Worm (Caenorhabditis elegans) whole organism, L4 larva: ENCODE results near the gene Y53G8AR.8.
A peak's percentile ranks its signal among the peaks of the same experiment; 100 is the strongest.

Experiments
- F49E8.2 ChIP-seq: sonication (generic microtip); optimal IDR thresholded peaks from 2 replicates; lab custom pipeline; 2016; ENCODE audit warnings: missing compliant biosample characterization, mild to moderate bottlenecking, missing genetic modification characterization, borderline replicate concordance
- R02D3.7 ChIP-seq: fragments of 150-350 bp; sonication (generic microtip); optimal IDR thresholded peaks from 3 replicates; lab custom pipeline; 2014; ENCODE audit warnings: missing biosample characterization, missing genetic modification characterization
- Y5F2A.4 ChIP-seq: fragments of 200-800 bp; sonication (Bioruptor generic); optimal IDR thresholded peaks from 2 replicates; lab custom pipeline; 2018; ENCODE audit warnings: mild to moderate bottlenecking, missing genetic modification characterization, missing compliant biosample characterization
- aha-1 ChIP-seq: fragments of 150-350 bp; peaks from one replicate; lab custom pipeline; 2014; ENCODE audit warnings: missing biosample characterization, missing genetic modification characterization
- ama-1 ChIP-seq: fragments of 150-350 bp; optimal IDR thresholded peaks from 2 replicates; lab custom pipeline; 2014; ENCODE audit warnings: inconsistent platforms, mixed read lengths
- arid-1 ChIP-seq: fragments of 200-800 bp; sonication (Bioruptor generic); conservative IDR thresholded peaks from 2 replicates; pipeline ENCODE4 v1.3.6; 2022; ENCODE audit warnings: missing genetic modification reagents, missing genetic modification characterization, missing compliant biosample characterization
- attf-4 ChIP-seq: sonication (generic microtip); optimal IDR thresholded peaks from 3 replicates; lab custom pipeline; 2017; ENCODE audit warnings: missing biosample characterization, missing genetic modification characterization
- ceh-28 ChIP-seq: fragments of 150-350 bp; optimal IDR thresholded peaks from 2 replicates; lab custom pipeline; 2014; ENCODE audit warnings: missing biosample characterization, missing genetic modification reagents, missing genetic modification characterization
- ceh-82 ChIP-seq: sonication (generic microtip); optimal IDR thresholded peaks from 2 replicates; lab custom pipeline; 2017; ENCODE audit warnings: missing biosample characterization, missing genetic modification characterization
- cey-2 ChIP-seq: sonication (generic microtip); optimal IDR thresholded peaks from 3 replicates; lab custom pipeline; 2017; ENCODE audit warnings: missing genetic modification characterization, mild to moderate bottlenecking, missing compliant biosample characterization, antibody characterized with exemption, borderline replicate concordance; ENCODE audit not compliant: insufficient read depth
- ctbp-1 ChIP-seq: fragments of 200-800 bp; sonication (Bioruptor generic); IDR thresholded peaks from 2 replicates; pipeline ENCODE4 v1.3.6; 2022; ENCODE audit warnings: missing genetic modification reagents, missing genetic modification characterization, missing compliant biosample characterization
- daf-16 ChIP-seq, 3 experiments: sonication (generic microtip); optimal IDR thresholded peaks; 2 replicates each; lab custom pipeline; 2016 to 2017; ENCODE audit warnings: missing genetic modification characterization in 3 of 3, missing genetic modification reagents in 3 of 3, mild to moderate bottlenecking in 2 of 3, missing compliant biosample characterization in 2 of 3, missing biosample characterization in 1 of 3, moderate library complexity in 1 of 3
- daf-19 ChIP-seq: fragments of 200-800 bp; sonication (Bioruptor generic); conservative IDR thresholded peaks from 2 replicates; pipeline ENCODE4 v1.3.6; 2022; ENCODE audit warnings: missing genetic modification characterization, missing compliant biosample characterization
- daf-8 ChIP-seq: fragments of 200-800 bp; sonication (Bioruptor generic); IDR thresholded peaks from 2 replicates; pipeline ENCODE4 v1.3.6; 2022; ENCODE audit warnings: missing genetic modification characterization, missing compliant biosample characterization
- duxl-1 ChIP-seq: sonication (generic microtip); optimal IDR thresholded peaks from 2 replicates; lab custom pipeline; 2016; ENCODE audit warnings: mild to moderate bottlenecking, missing genetic modification characterization, moderate library complexity, missing compliant biosample characterization; ENCODE audit not compliant: poor library complexity
- dve-1 ChIP-seq: sonication (generic microtip); optimal IDR thresholded peaks from 2 replicates; lab custom pipeline; 2017; ENCODE audit warnings: antibody characterized with exemption, mild to moderate bottlenecking, missing genetic modification characterization, missing compliant biosample characterization; ENCODE audit not compliant: insufficient read depth
- fos-1 ChIP-seq: fragments of 150-350 bp; optimal IDR thresholded peaks from 2 replicates; lab custom pipeline; 2014; ENCODE audit warnings: missing biosample characterization, missing genetic modification characterization
- hlh-11 ChIP-seq: fragments of 200-800 bp; sonication (Bioruptor generic); optimal IDR thresholded peaks from 2 replicates; lab custom pipeline; 2018; ENCODE audit warnings: mild to moderate bottlenecking, missing genetic modification characterization, missing compliant biosample characterization
- jun-1 ChIP-seq: fragments of 150-350 bp; optimal IDR thresholded peaks from 2 replicates; lab custom pipeline; 2014; ENCODE audit warnings: missing biosample characterization, missing genetic modification reagents, missing genetic modification characterization
- lin-13 ChIP-seq: fragments of 150-350 bp; optimal IDR thresholded peaks from 2 replicates; lab custom pipeline; 2014; ENCODE audit warnings: missing biosample characterization, missing genetic modification reagents, missing genetic modification characterization
- lin-38 ChIP-seq: fragments of 200-800 bp; sonication (Bioruptor generic); IDR thresholded peaks from 2 replicates; pipeline ENCODE4 v1.3.6; 2022; ENCODE audit warnings: missing genetic modification reagents, missing genetic modification characterization, missing compliant biosample characterization
- lin-39 ChIP-seq: fragments of 150-350 bp; optimal IDR thresholded peaks from 2 replicates; lab custom pipeline; 2014; ENCODE audit warnings: missing biosample characterization, missing genetic modification reagents, missing genetic modification characterization
- lir-3 ChIP-seq: sonication (generic microtip); optimal IDR thresholded peaks from 2 replicates; lab custom pipeline; 2016; ENCODE audit warnings: mild to moderate bottlenecking, missing genetic modification characterization, missing compliant biosample characterization
- lsy-2 ChIP-seq, 2 experiments: fragments of 150-350 bp in 1 of 2; sonication (generic microtip) in 1 of 2; optimal IDR thresholded peaks; 2 replicates each; lab custom pipeline; 2014 to 2017; ENCODE audit warnings: missing biosample characterization in 2 of 2, missing genetic modification characterization in 2 of 2
- madf-9 ChIP-seq: fragments of 200-800 bp; sonication (Bioruptor generic); conservative IDR thresholded peaks from 2 replicates; pipeline ENCODE4 v1.3.6; 2022; ENCODE audit warnings: missing genetic modification reagents, missing genetic modification characterization, missing compliant biosample characterization
- mdl-1 ChIP-seq, 2 experiments: fragments of 150-350 bp in 1 of 2; sonication (generic microtip) in 1 of 2; optimal IDR thresholded peaks; 2 replicates each; lab custom pipeline; 2014 to 2017; ENCODE audit warnings: missing biosample characterization in 2 of 2, missing genetic modification characterization in 2 of 2
- mes-2 ChIP-seq: sonication (generic microtip); optimal IDR thresholded peaks from 2 replicates; lab custom pipeline; 2016; ENCODE audit warnings: missing genotype, mild to moderate bottlenecking, missing genetic modification characterization, missing compliant biosample characterization; ENCODE audit not compliant: poor library complexity, severe bottlenecking
- mxl-3 ChIP-seq: fragments of 200-800 bp; sonication (Bioruptor generic); optimal IDR thresholded peaks from 2 replicates; lab custom pipeline; 2018; ENCODE audit warnings: mild to moderate bottlenecking, missing genetic modification characterization, missing compliant biosample characterization
- nhr-102 ChIP-seq: sonication (generic microtip); optimal IDR thresholded peaks from 2 replicates; lab custom pipeline; 2016; ENCODE audit warnings: mild to moderate bottlenecking, missing genetic modification characterization, moderate library complexity, missing compliant biosample characterization
- nhr-237 ChIP-seq: sonication (generic microtip); optimal IDR thresholded peaks from 2 replicates; lab custom pipeline; 2017; ENCODE audit warnings: missing biosample characterization, missing genetic modification characterization
- nhr-25 ChIP-seq: sonication (generic microtip); optimal IDR thresholded peaks from 2 replicates; lab custom pipeline; 2017; ENCODE audit warnings: missing genetic modification characterization, mild to moderate bottlenecking, missing compliant biosample characterization, antibody characterized with exemption, moderate library complexity, borderline replicate concordance; ENCODE audit not compliant: insufficient read depth
- nhr-28 ChIP-seq: fragments of 150-350 bp; optimal IDR thresholded peaks from 2 replicates; lab custom pipeline; 2014; ENCODE audit warnings: missing biosample characterization, missing genetic modification characterization
- nhr-41 ChIP-seq: fragments of 200-800 bp; sonication (Bioruptor generic); IDR thresholded peaks from 2 replicates; pipeline ENCODE4 v1.3.6; 2022; ENCODE audit warnings: missing genetic modification reagents, missing genetic modification characterization, missing compliant biosample characterization
- nhr-42 ChIP-seq: fragments of 200-800 bp; sonication (Bioruptor generic); IDR thresholded peaks from 2 replicates; pipeline ENCODE4 v1.3.6; 2022; ENCODE audit warnings: missing genetic modification characterization, missing compliant biosample characterization
- nhr-6 ChIP-seq: fragments of 150-350 bp; optimal IDR thresholded peaks from 2 replicates; lab custom pipeline; 2014; ENCODE audit warnings: missing biosample characterization, missing genetic modification characterization
- nhr-77 ChIP-seq: fragments of 150-350 bp; optimal IDR thresholded peaks from 2 replicates; lab custom pipeline; 2014; ENCODE audit warnings: missing biosample characterization, missing genetic modification characterization
- pha-4 ChIP-seq, 2 experiments: fragments of 150-350 bp in 1 of 2; fragments of 200-800 bp in 1 of 2; sonication (Bioruptor generic) in 1 of 2; IDR thresholded peaks in 1 of 2; optimal IDR thresholded peaks in 1 of 2; 2 replicates each; pipeline versions ENCODE4 v1.3.6 to Lab custom; 2014 to 2022; ENCODE audit warnings: missing genetic modification characterization in 2 of 2, missing genetic modification reagents in 2 of 2, missing biosample characterization in 1 of 2, missing compliant biosample characterization in 1 of 2
- rbr-2 ChIP-seq: sonication (generic microtip); optimal IDR thresholded peaks from 2 replicates; lab custom pipeline; 2016; ENCODE audit warnings: missing genotype, missing genetic modification characterization, missing compliant biosample characterization
- sdz-12 ChIP-seq: fragments of 200-800 bp; sonication (Bioruptor generic); optimal IDR thresholded peaks from 2 replicates; lab custom pipeline; 2018; ENCODE audit warnings: mild to moderate bottlenecking, missing genetic modification characterization, missing compliant biosample characterization
- set-16 ChIP-seq: fragments of 200-800 bp; sonication (Bioruptor generic); IDR thresholded peaks from 2 replicates; pipeline ENCODE4 v1.3.6; 2022; ENCODE audit warnings: missing genetic modification reagents, missing genetic modification characterization, missing compliant biosample characterization
- snpc-4 ChIP-seq: fragments of 150-350 bp; optimal IDR thresholded peaks from 2 replicates; lab custom pipeline; 2014; ENCODE audit warnings: missing biosample characterization, missing genetic modification characterization
- spr-1 ChIP-seq: sonication (generic microtip); optimal IDR thresholded peaks from 2 replicates; lab custom pipeline; 2016; ENCODE audit warnings: mild to moderate bottlenecking, missing genetic modification characterization, missing compliant biosample characterization
- tag-97 ChIP-seq: fragments of 200-800 bp; sonication (Bioruptor generic); IDR thresholded peaks from 2 replicates; pipeline ENCODE4 v1.3.6; 2022; ENCODE audit warnings: missing genetic modification characterization, missing compliant biosample characterization
- zfp-2 ChIP-seq: sonication (generic microtip); optimal IDR thresholded peaks from 2 replicates; lab custom pipeline; 2016; ENCODE audit warnings: mild to moderate bottlenecking, missing genetic modification characterization, missing compliant biosample characterization
- zfp-3 ChIP-seq: fragments of 200-800 bp; sonication (Bioruptor generic); conservative IDR thresholded peaks from 2 replicates; pipeline ENCODE4 v1.3.6; 2022; ENCODE audit warnings: missing genetic modification reagents, missing genetic modification characterization, missing compliant biosample characterization
- ztf-11 ChIP-seq: fragments of 150-350 bp; optimal IDR thresholded peaks from 2 replicates; lab custom pipeline; 2014; ENCODE audit warnings: missing biosample characterization, missing genetic modification characterization
- ztf-7 ChIP-seq: fragments of 150-350 bp; optimal IDR thresholded peaks from 2 replicates; lab custom pipeline; 2014; ENCODE audit warnings: missing biosample characterization, missing genetic modification characterization

Y53G8AR.8 gene

DNA sequence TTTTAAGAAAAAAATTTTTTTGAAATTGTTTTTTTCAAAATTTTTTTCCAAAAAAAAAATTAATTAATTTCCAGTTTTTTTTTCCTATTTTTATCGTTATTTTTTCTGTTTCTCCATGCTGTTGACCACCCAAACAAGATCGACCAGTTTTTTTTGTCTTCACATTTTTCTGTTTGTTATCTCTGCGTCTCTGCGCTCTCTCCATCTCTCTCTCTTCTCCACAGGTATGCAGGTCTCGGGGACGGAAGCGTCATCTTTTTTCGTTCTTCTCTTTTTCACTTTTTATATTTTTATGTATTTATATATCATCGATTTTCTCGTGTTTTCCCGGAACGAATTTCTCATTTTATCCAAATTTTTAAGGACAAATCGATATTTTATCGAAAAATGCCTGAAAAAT is 14.8 kb upstream of the Y53G8AR.8 start (continued):
- TF ChIP-seq R02D3.7 (no peak), ctbp-1 (GFP tag; lab: Robert Waterston, UW) (no peak), ceh-28 (tag; lab: Kevin White, UChicago) (no peak), spr-1 (tag; lab: Kevin White, UChicago) (no peak), lin-39 (tag; lab: Kevin White, UChicago) (no peak), attf-4 (tag; lab: Kevin White, UChicago) (no peak), nhr-77 (tag; lab: Kevin White, UChicago) (no peak), set-16 (GFP tag; lab: Robert Waterston, UW) (no peak), cey-2 (peak; percentile 7), daf-8 (no peak)

DNA sequence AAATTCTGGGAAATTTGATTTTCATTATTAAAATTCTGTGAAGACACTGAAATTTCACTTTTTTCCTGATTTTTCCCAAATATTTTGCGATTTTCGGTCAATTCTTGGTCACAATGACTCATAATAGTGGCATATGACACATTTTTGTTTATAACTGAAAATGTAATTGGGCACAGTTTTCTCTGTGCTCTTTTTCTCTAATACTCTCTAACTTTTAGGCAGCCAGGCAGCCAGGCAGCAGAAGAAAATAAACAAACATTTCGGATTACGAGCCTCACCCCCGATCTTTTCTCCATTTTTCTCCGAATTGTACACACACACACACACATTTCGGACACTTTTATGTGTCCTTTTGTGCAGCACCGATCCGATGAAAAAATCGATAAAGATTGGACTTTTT is 13.2 kb upstream of the Y53G8AR.8 start:
- TF ChIP-seq daf-16 (GFP tag; optimal IDR thresholded peaks at IDR 0.05; lab: Kevin White, UChicago) (no peak), daf-16 (tag; optimal IDR thresholded peaks at IDR 0.05; lab: Kevin White, UChicago) (peak; percentile 42), duxl-1 (tag; lab: Kevin White, UChicago) (no peak), mes-2 (tag; lab: Kevin White, UChicago) (peak; percentile 11), arid-1 (no peak), nhr-237 (tag; lab: Kevin White, UChicago) (no peak), pha-4 (GFP tag; IDR thresholded peaks at IDR 0.05; lab: Robert Waterston, UW) (no peak), pha-4 (tag; optimal IDR thresholded peaks at IDR 0.05; lab: Kevin White, UChicago) (peak; percentile 90), fos-1 (no peak), nhr-42 (GFP tag; lab: Robert Waterston, UW) (no peak), mxl-3 (no peak), lir-3 (no peak), rbr-2 (tag; lab: Kevin White, UChicago) (no peak), madf-9 (GFP tag; lab: Robert Waterston, UW) (no peak), aha-1 (peak; percentile 19), set-16 (GFP tag; lab: Robert Waterston, UW) (no peak), zfp-2 (tag; lab: Kevin White, UChicago) (no peak), F49E8.2 (tag; lab: Kevin White, UChicago) (no peak), hlh-11 (peak; percentile 49), nhr-28 (peak; percentile 15), snpc-4 (tag; lab: Kevin White, UChicago) (no peak), jun-1 (tag; lab: Kevin White, UChicago) (no peak), ztf-7 (tag; lab: Kevin White, UChicago) (no peak), lin-13 (no peak), lin-38 (GFP tag; lab: Robert Waterston, UW) (no peak), nhr-6 (tag; lab: Kevin White, UChicago) (peak; percentile 57), daf-8 (no peak), nhr-102 (tag; lab: Kevin White, UChicago) (no peak), daf-19 (GFP tag; lab: Robert Waterston, UW) (no peak), Y5F2A.4 (no peak), ztf-11 (tag; lab: Kevin White, UChicago) (no peak), mdl-1 (tag; optimal IDR thresholded peaks at IDR 0.05; lab: Kevin White, UChicago) (no peak), zfp-3 (GFP tag; lab: Robert Waterston, UW) (no peak), nhr-77 (tag; lab: Kevin White, UChicago) (no peak), tag-97 (no peak), nhr-41 (GFP tag; lab: Robert Waterston, UW) (no peak), nhr-25 (tag; lab: Kevin White, UChicago) (no peak), lsy-2 (tag; optimal IDR thresholded peaks at IDR 0.05; lab: Kevin White, UChicago) (no peak), ceh-82 (tag; lab: Kevin White, UChicago) (no peak), dve-1 (tag; lab: Kevin White, UChicago) (peak; percentile 48), ama-1 (no peak), sdz-12 (GFP tag; lab: Kevin White, UChicago) (no peak)
